Worm (Caenorhabditis elegans) whole organism, early embryonic: ENCODE measurements around the gene egl-36.

Source experiments
- B0310.2 ChIP-seq: sonication (generic microtip); optimal IDR thresholded peaks from 2 replicates; lab custom pipeline; 2016; ENCODE audit warnings: mild to moderate bottlenecking, missing genetic modification characterization, missing compliant biosample characterization
- F13C5.2 ChIP-seq: sonication (generic microtip); optimal IDR thresholded peaks from 2 replicates; lab custom pipeline; 2017; ENCODE audit warnings: mild to moderate bottlenecking, missing genetic modification characterization, inconsistent platforms, missing compliant biosample characterization
- aly-1 ChIP-seq: sonication (generic microtip); optimal IDR thresholded peaks from 2 replicates; lab custom pipeline; 2016; ENCODE audit warnings: missing genetic modification characterization, missing compliant biosample characterization
- ama-1 ChIP-seq: fragments of 150-350 bp; optimal IDR thresholded peaks from 2 replicates; lab custom pipeline; 2014
- ceh-13 ChIP-seq: fragments of 200-800 bp; sonication (Bioruptor generic); optimal IDR thresholded peaks from 2 replicates; lab custom pipeline; 2018; ENCODE audit warnings: mild to moderate bottlenecking, missing genetic modification characterization, missing compliant biosample characterization
- ceh-36 ChIP-seq: sonication (generic microtip); optimal IDR thresholded peaks from 2 replicates; lab custom pipeline; 2016; ENCODE audit warnings: missing genetic modification characterization, inconsistent platforms, missing compliant biosample characterization
- ets-7 ChIP-seq: sonication (generic microtip); optimal IDR thresholded peaks from 2 replicates; lab custom pipeline; 2016; ENCODE audit warnings: missing genotype, missing genetic modification characterization, missing compliant biosample characterization
- flt-1 ChIP-seq: fragments of 200-800 bp; sonication (Bioruptor generic); IDR thresholded peaks from 2 replicates; pipeline ENCODE4 v1.3.6; 2022; ENCODE audit warnings: missing genetic modification characterization, missing compliant biosample characterization
- hmbx-1 ChIP-seq: sonication (generic microtip); optimal IDR thresholded peaks from 2 replicates; lab custom pipeline; 2016; ENCODE audit warnings: mild to moderate bottlenecking, missing genetic modification characterization, missing compliant biosample characterization
- hmg-4 ChIP-seq: fragments of 200-800 bp; sonication (Bioruptor generic); optimal IDR thresholded peaks from 2 replicates; lab custom pipeline; 2018; ENCODE audit warnings: mild to moderate bottlenecking, missing genetic modification characterization, missing compliant biosample characterization
- hnd-1 ChIP-seq: sonication (generic microtip); optimal IDR thresholded peaks from 2 replicates; lab custom pipeline; 2016; ENCODE audit warnings: missing genetic modification characterization, missing compliant biosample characterization
- pes-1 ChIP-seq: fragments of 200-800 bp; sonication (Bioruptor generic); IDR thresholded peaks from 2 replicates; pipeline ENCODE4 v1.3.6; 2022; ENCODE audit warnings: missing genetic modification reagents, missing genetic modification characterization, missing compliant biosample characterization
- scrt-1 ChIP-seq: fragments of 200-800 bp; sonication (Bioruptor generic); IDR thresholded peaks from 2 replicates; pipeline ENCODE4 v1.3.6; 2022; ENCODE audit warnings: missing genetic modification characterization, missing compliant biosample characterization
- sea-1 ChIP-seq: fragments of 200-800 bp; sonication (Bioruptor generic); conservative IDR thresholded peaks from 2 replicates; pipeline ENCODE4 v1.3.6; 2022; ENCODE audit warnings: missing genetic modification characterization, missing compliant biosample characterization
- tbx-11 ChIP-seq: fragments of 200-800 bp; sonication (Bioruptor generic); IDR thresholded peaks from 2 replicates; pipeline ENCODE4 v1.3.6; 2022; ENCODE audit warnings: missing genetic modification characterization, missing compliant biosample characterization
- tbx-37 ChIP-seq: fragments of 200-800 bp; sonication (Bioruptor generic); conservative IDR thresholded peaks from 2 replicates; pipeline ENCODE4 v1.3.6; 2022; ENCODE audit warnings: missing genetic modification reagents, missing genetic modification characterization, missing compliant biosample characterization
- tra-4 ChIP-seq: sonication (generic microtip); optimal IDR thresholded peaks from 2 replicates; lab custom pipeline; 2017; ENCODE audit warnings: missing genetic modification characterization, missing compliant biosample characterization

egl-36 gene

ce11 chrX:10760958-10761357 lies 26.8 kb downstream of the egl-36 start:
- TF ChIP-seq ets-7 (tag; lab: Kevin White, UChicago) (no peak), B0310.2 (tag; lab: Kevin White, UChicago) (no peak), ama-1 (no peak), hmg-4 (no peak), hmbx-1 (tag; lab: Kevin White, UChicago) (no peak), aly-1 (tag; lab: Kevin White, UChicago) (no peak), scrt-1 (GFP tag; lab: Robert Waterston, UW) (no peak), hnd-1 (tag; lab: Kevin White, UChicago) (no peak), flt-1 (no peak), tbx-11 (GFP tag; lab: Robert Waterston, UW) (no peak), F13C5.2 (tag; lab: Kevin White, UChicago) (no peak), sea-1 (no peak), ceh-36 (no peak), tra-4 (tag; lab: Kevin White, UChicago) (no peak), pes-1 (GFP tag; lab: Robert Waterston, UW) (no peak), tbx-37 (GFP tag; lab: Robert Waterston, UW) (no peak), ceh-13 (GFP tag; lab: Kevin White, UChicago) (no peak)

ce11 chrX:10763383-10763782 lies 29.3 kb downstream of the egl-36 start:
- TF ChIP-seq aly-1 (tag; lab: Kevin White, UChicago) (no peak), ets-7 (tag; lab: Kevin White, UChicago) (no peak), F13C5.2 (tag; lab: Kevin White, UChicago) (no peak), B0310.2 (tag; lab: Kevin White, UChicago) (no peak), hnd-1 (tag; lab: Kevin White, UChicago) (no peak), sea-1 (no peak), hmbx-1 (tag; lab: Kevin White, UChicago) (no peak), ceh-36 (no peak), flt-1 (no peak), ama-1 (no peak), tbx-11 (GFP tag; lab: Robert Waterston, UW) (no peak), pes-1 (GFP tag; lab: Robert Waterston, UW) (no peak), tbx-37 (GFP tag; lab: Robert Waterston, UW) (no peak), tra-4 (tag; lab: Kevin White, UChicago) (no peak), hmg-4 (no peak), ceh-13 (GFP tag; lab: Kevin White, UChicago) (no peak), scrt-1 (GFP tag; lab: Robert Waterston, UW) (no peak)

ce11 chrX:10766123-10766622 lies 32.0 kb downstream of the egl-36 start:
- TF ChIP-seq pes-1 (GFP tag; lab: Robert Waterston, UW) (no peak), ama-1 (no peak), tra-4 (tag; lab: Kevin White, UChicago) (no peak), sea-1 (no peak), aly-1 (tag; lab: Kevin White, UChicago) (peak; percentile 46), hmg-4 (peak; percentile 88), B0310.2 (tag; lab: Kevin White, UChicago) (peak; percentile 52), scrt-1 (GFP tag; lab: Robert Waterston, UW) (no peak), F13C5.2 (tag; lab: Kevin White, UChicago) (peak; percentile 82), ceh-13 (GFP tag; lab: Kevin White, UChicago) (peak; percentile 28), tbx-11 (GFP tag; lab: Robert Waterston, UW) (no peak), ets-7 (tag; lab: Kevin White, UChicago) (peak; percentile 22), ceh-36 (no peak), tbx-37 (GFP tag; lab: Robert Waterston, UW) (no peak), hmbx-1 (tag; lab: Kevin White, UChicago) (no peak), flt-1 (0 out of 2 replicates have a peak, but pooled peaks have one; percentile 6), hnd-1 (tag; lab: Kevin White, UChicago) (peak; percentile 3)

- TF ChIP-seq scrt-1 (GFP tag; lab: Robert Waterston, UW) (no peak), ceh-13 (GFP tag; lab: Kevin White, UChicago) (no peak), F13C5.2 (tag; lab: Kevin White, UChicago) (no peak), tbx-11 (GFP tag; lab: Robert Waterston, UW) (no peak), sea-1 (no peak), ama-1 (no peak), aly-1 (tag; lab: Kevin White, UChicago) (no peak), ets-7 (tag; lab: Kevin White, UChicago) (no peak), hmg-4 (no peak), hmbx-1 (tag; lab: Kevin White, UChicago) (no peak), flt-1 (no peak), pes-1 (GFP tag; lab: Robert Waterston, UW) (no peak), ceh-36 (no peak), tbx-37 (GFP tag; lab: Robert Waterston, UW) (no peak), B0310.2 (tag; lab: Kevin White, UChicago) (no peak), hnd-1 (tag; lab: Kevin White, UChicago) (no peak), tra-4 (tag; lab: Kevin White, UChicago) (no peak)
These were observed 33.0 kb downstream of the egl-36 start for ce11 chrX:10766966-10767644.

- TF ChIP-seq hmbx-1 (tag; lab: Kevin White, UChicago) (no peak), ceh-36 (no peak), hmg-4 (no peak), F13C5.2 (tag; lab: Kevin White, UChicago) (no peak), aly-1 (tag; lab: Kevin White, UChicago) (no peak), tbx-11 (GFP tag; lab: Robert Waterston, UW) (no peak), B0310.2 (tag; lab: Kevin White, UChicago) (no peak), ets-7 (tag; lab: Kevin White, UChicago) (no peak), ama-1 (no peak), sea-1 (no peak), ceh-13 (GFP tag; lab: Kevin White, UChicago) (no peak), flt-1 (no peak), tra-4 (tag; lab: Kevin White, UChicago) (no peak), tbx-37 (GFP tag; lab: Robert Waterston, UW) (no peak), pes-1 (GFP tag; lab: Robert Waterston, UW) (no peak), hnd-1 (tag; lab: Kevin White, UChicago) (no peak), scrt-1 (GFP tag; lab: Robert Waterston, UW) (no peak)
These were observed 33.5 kb downstream of the egl-36 start for ce11 chrX:10767669-10768068.
